Worm (Caenorhabditis elegans) whole organism, midembryonic: Measurements from ENCODE around the gene Y43D4A.2.
"Not testable (repeated sequence)": the region's sequence is repeated elsewhere in the genome, so short reads cannot be mapped to it uniquely, and the experiment has no call there.

Source experiments
- T22C8.4 ChIP-seq: fragments of 200-800 bp; sonication (Bioruptor generic); IDR thresholded peaks from 2 replicates; pipeline ENCODE4 v1.3.6; 2022; ENCODE audit warnings: missing genetic modification characterization, missing compliant biosample characterization
- cog-1 ChIP-seq: sonication (generic microtip); optimal IDR thresholded peaks from 2 replicates; lab custom pipeline; 2016; ENCODE audit warnings: missing genetic modification characterization, missing compliant biosample characterization
- flt-1 ChIP-seq: fragments of 200-800 bp; sonication (Bioruptor generic); IDR thresholded peaks from 2 replicates; pipeline ENCODE4 v1.3.6; 2022; ENCODE audit warnings: missing genetic modification characterization, missing compliant biosample characterization
- klf-2 ChIP-seq: fragments of 200-800 bp; sonication (Bioruptor generic); conservative IDR thresholded peaks from 2 replicates; pipeline ENCODE4 v1.3.6; 2022; ENCODE audit warnings: missing genetic modification reagents, missing genetic modification characterization, missing compliant biosample characterization
- med-1 ChIP-seq: sonication (generic microtip); optimal IDR thresholded peaks from 2 replicates; lab custom pipeline; 2017; ENCODE audit warnings: missing genetic modification characterization, mild to moderate bottlenecking, missing compliant biosample characterization, antibody characterized with exemption, missing genetic modification reagents; ENCODE audit not compliant: insufficient read depth
- ref-1 ChIP-seq: fragments of 200-800 bp; sonication (Bioruptor generic); conservative IDR thresholded peaks from 2 replicates; pipeline ENCODE4 v1.3.6; 2022; ENCODE audit warnings: missing genetic modification reagents, missing genetic modification characterization, missing compliant biosample characterization
- tab-1 ChIP-seq: fragments of 200-800 bp; sonication (Bioruptor generic); IDR thresholded peaks from 2 replicates; pipeline ENCODE4 v1.3.6; 2022; ENCODE audit warnings: missing genetic modification characterization, missing compliant biosample characterization
- ztf-23 ChIP-seq: fragments of 200-800 bp; sonication (Bioruptor generic); IDR thresholded peaks from 2 replicates; pipeline ENCODE4 v1.3.6; 2022; ENCODE audit warnings: missing genetic modification reagents, missing genetic modification characterization, missing compliant biosample characterization
- ztf-29 ChIP-seq: fragments of 200-800 bp; sonication (Bioruptor generic); IDR thresholded peaks from 2 replicates; pipeline ENCODE4 v1.3.6; 2022; ENCODE audit warnings: missing genetic modification reagents, missing genetic modification characterization, missing compliant biosample characterization

The Y43D4A.2 gene

DNA sequence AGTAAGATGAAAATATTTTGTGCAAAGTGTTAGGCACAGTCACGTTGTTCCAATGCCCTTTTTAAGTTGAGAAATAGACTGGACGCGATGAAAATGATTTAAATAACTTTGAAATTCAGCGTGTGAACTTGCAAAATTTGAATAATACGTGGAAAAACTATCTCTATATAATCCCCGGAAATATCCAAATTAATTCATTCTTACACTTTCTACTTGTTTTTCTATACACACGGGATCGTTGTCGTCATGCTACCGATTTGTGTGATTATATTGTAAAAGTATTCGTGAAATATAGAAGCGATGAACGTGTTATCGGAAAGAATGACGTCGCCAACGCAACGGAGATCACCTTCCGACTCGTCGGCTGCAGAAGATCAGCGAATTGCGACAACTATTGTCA, 12.1 kb downstream of the Y43D4A.2 start, which contains the start of gene Y43D4A.1:
Gene Y43D4A.1, plus strand, starts transcription at position 301 of the 400 bp plus-strand sequence.
- no peak for TF ChIP-seq klf-2 (GFP tag; lab: Robert Waterston, UW)
- TF ChIP-seq flt-1 (GFP tag; lab: Robert Waterston, UW): no peak
- no peak for TF ChIP-seq ztf-29 (GFP tag; lab: Robert Waterston, UW)
- TF ChIP-seq tab-1 (GFP tag; lab: Robert Waterston, UW): no peak
- no peak for TF ChIP-seq T22C8.4 (GFP tag; lab: Robert Waterston, UW)
- no peak for TF ChIP-seq ztf-23
- TF ChIP-seq ref-1 (GFP tag; lab: Robert Waterston, UW): no peak
- TF ChIP-seq cog-1 (tag; lab: Kevin White, UChicago): no peak
- no peak for TF ChIP-seq med-1

- TF ChIP-seq T22C8.4 (GFP tag; lab: Robert Waterston, UW): no peak
- TF ChIP-seq klf-2 (GFP tag; lab: Robert Waterston, UW): no peak
- TF ChIP-seq tab-1 (GFP tag; lab: Robert Waterston, UW): no peak
- no peak for TF ChIP-seq ztf-29 (GFP tag; lab: Robert Waterston, UW)
Measured at ce11 chrIV:16740769-16741168, 14.9 kb downstream of the Y43D4A.2 start, which contains the start of gene Y51H4A.24. Gene Y51H4A.24 (minus strand): TSS chrIV:16740869.

ce11 chrIV:16735957-16736356, 19.7 kb downstream of the Y43D4A.2 start, which contains the start of gene Y51H4A.25:
Gene Y51H4A.25 (plus strand): TSS chrIV:16736329.
- TF ChIP-seq ref-1 (GFP tag; lab: Robert Waterston, UW): no peak
- TF ChIP-seq klf-2 (GFP tag; lab: Robert Waterston, UW): no peak
- no peak for TF ChIP-seq flt-1 (GFP tag; lab: Robert Waterston, UW)
- no peak for TF ChIP-seq med-1
- no peak for TF ChIP-seq ztf-23
- no peak for TF ChIP-seq cog-1 (tag; lab: Kevin White, UChicago)
- no peak for TF ChIP-seq ztf-29 (GFP tag; lab: Robert Waterston, UW)
- TF ChIP-seq T22C8.4 (GFP tag; lab: Robert Waterston, UW): no peak
- TF ChIP-seq tab-1 (GFP tag; lab: Robert Waterston, UW): no peak

DNA sequence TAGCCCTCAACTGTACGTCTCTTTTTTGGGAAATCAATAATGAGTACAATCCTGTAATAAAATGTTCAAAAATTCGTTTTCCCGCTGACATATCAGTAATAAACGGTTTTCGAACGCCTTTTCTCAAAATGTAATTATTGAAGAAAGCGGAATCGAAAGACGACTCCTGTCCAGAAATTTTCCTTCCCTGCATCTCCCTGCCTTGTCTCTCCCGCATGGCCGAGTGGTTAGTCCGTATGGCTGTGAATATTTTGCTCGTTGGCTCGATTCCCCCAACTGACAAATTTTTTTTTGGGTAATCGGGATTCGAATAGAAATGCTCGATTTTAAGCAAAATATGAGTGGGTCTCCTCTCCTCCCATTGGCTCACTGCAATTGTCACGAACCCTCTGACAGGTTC, 24.4 kb downstream of the Y43D4A.2 start:
- TF ChIP-seq klf-2 (GFP tag; lab: Robert Waterston, UW): peak; percentile 56; the same call in 1 of the 2 replicates
- TF ChIP-seq ztf-23: peak; percentile 81
- TF ChIP-seq T22C8.4 (GFP tag; lab: Robert Waterston, UW): peak; percentile 55; the same call in 1 of the 2 replicates
- TF ChIP-seq flt-1 (GFP tag; lab: Robert Waterston, UW): peak; percentile 90
- peak; percentile 88 for TF ChIP-seq tab-1 (GFP tag; lab: Robert Waterston, UW)
- peak; percentile 59 for TF ChIP-seq ref-1 (GFP tag; lab: Robert Waterston, UW)

ce11 chrIV:16722616-16723015, 33.1 kb downstream of the Y43D4A.2 start, which contains the start of gene Y51H4A.23:
Gene Y51H4A.23 (plus strand): TSS chrIV:16722916.
- not testable (repeated sequence) for TF ChIP-seq flt-1 (GFP tag; lab: Robert Waterston, UW); cog-1 (tag; lab: Kevin White, UChicago); klf-2 (GFP tag; lab: Robert Waterston, UW)

DNA sequence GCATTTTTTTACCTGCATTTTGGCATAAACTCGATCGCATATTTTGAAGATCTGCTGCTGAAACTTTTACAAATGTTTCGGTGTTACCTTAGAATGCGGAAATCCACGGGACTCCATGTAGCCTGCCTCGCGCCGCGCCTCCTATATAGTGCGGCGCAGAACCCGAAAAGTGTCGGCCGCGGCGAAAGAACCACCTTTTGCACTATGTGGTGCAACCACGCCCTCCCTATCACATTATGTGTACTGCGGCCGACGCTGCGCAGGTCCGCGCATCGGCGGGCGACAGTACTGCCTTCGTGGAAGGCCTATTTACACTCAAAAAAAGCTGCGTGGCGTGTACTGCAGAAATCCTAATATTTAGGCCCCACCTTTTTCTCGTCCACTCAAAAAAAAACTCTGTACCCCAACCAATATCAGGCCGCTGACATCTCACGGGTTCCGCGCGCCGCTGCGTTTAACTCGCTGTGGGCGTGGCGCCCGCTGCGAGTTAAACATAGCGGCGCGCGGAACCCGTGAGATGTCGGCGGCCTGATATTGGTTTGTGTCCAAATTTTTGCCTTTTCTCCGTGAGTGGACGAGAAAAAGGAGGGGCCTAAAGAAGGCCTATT, 33.6 kb downstream of the Y43D4A.2 start:
- TF ChIP-seq ztf-29 (GFP tag; lab: Robert Waterston, UW) (no peak), T22C8.4 (GFP tag; lab: Robert Waterston, UW) (no peak), flt-1 (GFP tag; lab: Robert Waterston, UW) (no peak), klf-2 (GFP tag; lab: Robert Waterston, UW) (no peak), ref-1 (GFP tag; lab: Robert Waterston, UW) (no peak), med-1 (no peak), cog-1 (tag; lab: Kevin White, UChicago) (no peak), ztf-23 (no peak)

- TF ChIP-seq klf-2 (GFP tag; lab: Robert Waterston, UW) (no peak), med-1 (no peak), ref-1 (GFP tag; lab: Robert Waterston, UW) (no peak), T22C8.4 (GFP tag; lab: Robert Waterston, UW) (no peak), tab-1 (GFP tag; lab: Robert Waterston, UW) (no peak), ztf-23 (no peak), cog-1 (tag; lab: Kevin White, UChicago) (no peak), flt-1 (GFP tag; lab: Robert Waterston, UW) (no peak), ztf-29 (GFP tag; lab: Robert Waterston, UW) (no peak)
Measured at ce11 chrIV:16720412-16720811, 35.3 kb downstream of the Y43D4A.2 start, which contains the start of gene Y51H4A.22. Gene Y51H4A.22 (plus strand): TSS chrIV:16720712.

DNA sequence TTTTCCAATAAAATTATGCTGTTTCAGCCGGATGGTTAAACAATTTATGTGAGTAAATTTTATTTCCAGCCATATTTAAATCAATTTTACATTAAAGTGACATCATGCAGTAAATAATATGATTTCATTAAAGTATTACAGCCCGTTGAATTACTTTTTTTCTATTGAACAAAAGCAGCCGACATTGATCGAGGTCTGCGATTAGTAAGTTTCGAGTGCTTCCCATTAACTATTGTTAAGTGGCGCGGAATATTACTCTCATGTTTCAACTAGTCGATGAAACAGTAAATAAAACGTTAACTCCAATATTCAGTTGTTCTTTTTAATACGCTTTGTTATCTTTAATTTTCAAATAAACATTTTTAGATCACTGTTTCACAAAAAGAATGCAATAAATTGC, 37.0 kb downstream of the Y43D4A.2 start:
- TF ChIP-seq ztf-23 (no peak), flt-1 (GFP tag; lab: Robert Waterston, UW) (no peak), ztf-29 (GFP tag; lab: Robert Waterston, UW) (no peak), cog-1 (tag; lab: Kevin White, UChicago) (no peak), ref-1 (GFP tag; lab: Robert Waterston, UW) (no peak), tab-1 (GFP tag; lab: Robert Waterston, UW) (no peak), T22C8.4 (GFP tag; lab: Robert Waterston, UW) (no peak), klf-2 (GFP tag; lab: Robert Waterston, UW) (no peak), med-1 (no peak)

DNA sequence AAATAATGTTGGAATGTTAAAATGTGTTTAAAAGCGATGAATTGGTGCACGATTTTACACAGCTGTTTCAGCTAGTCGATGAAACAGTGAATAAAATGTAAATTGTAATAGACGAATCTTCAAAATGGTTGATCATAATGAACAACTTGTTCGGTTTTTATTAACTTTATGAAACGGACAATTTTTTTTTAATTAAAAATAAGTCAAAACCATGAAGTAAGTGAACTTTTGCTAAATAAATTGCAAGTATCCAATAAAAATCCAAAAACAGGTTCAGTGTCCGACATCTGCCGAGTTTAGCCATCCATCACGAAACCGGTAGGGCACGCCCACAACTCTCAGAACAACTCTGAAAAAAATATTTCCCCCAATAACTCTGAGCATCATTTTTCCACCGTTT, 45.4 kb downstream of the Y43D4A.2 start:
- no peak for TF ChIP-seq cog-1 (tag; lab: Kevin White, UChicago)
- no peak for TF ChIP-seq ztf-23
- no peak for TF ChIP-seq tab-1 (GFP tag; lab: Robert Waterston, UW)
- TF ChIP-seq med-1: no peak
- no peak for TF ChIP-seq ztf-29 (GFP tag; lab: Robert Waterston, UW)
- TF ChIP-seq klf-2 (GFP tag; lab: Robert Waterston, UW): no peak
- no peak for TF ChIP-seq T22C8.4 (GFP tag; lab: Robert Waterston, UW)
- TF ChIP-seq ref-1 (GFP tag; lab: Robert Waterston, UW): no peak
- no peak for TF ChIP-seq flt-1 (GFP tag; lab: Robert Waterston, UW)
